Worm (Caenorhabditis elegans): Measurements from ENCODE around the gene cng-2.
A peak's percentile ranks its signal among the peaks of the same experiment; 100 is the strongest.

The cng-2 gene

DNA sequence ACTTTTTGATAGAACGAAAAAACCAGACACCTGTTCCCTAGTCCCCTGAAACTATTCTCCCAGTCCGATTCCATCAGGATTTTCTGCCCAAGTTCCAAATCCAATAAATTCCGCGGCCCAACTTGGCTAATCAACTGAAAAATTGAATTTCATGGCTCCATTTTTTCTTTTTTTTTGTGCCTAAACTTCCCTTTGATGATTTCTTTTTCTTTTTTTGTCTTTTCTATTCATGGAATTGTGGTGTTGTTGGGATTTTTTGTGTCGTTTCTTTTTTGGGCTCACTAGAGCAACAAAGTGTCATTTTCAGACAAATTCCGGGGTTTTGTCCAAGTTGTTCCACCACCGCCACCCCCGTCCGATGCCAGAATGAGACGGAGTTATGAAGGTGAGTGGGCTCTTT is 28.9 kb downstream of the cng-2 start, which contains the start of gene arrd-26:
arrd-26 (plus strand) TSS at position 301 of the 400 bp plus-strand sequence.
- no peak for TF ChIP-seq ceh-82 (tag; optimal IDR thresholded peaks at IDR 0.05)
- TF ChIP-seq lin-14 (GFP tag; optimal IDR thresholded peaks at IDR 0.05) = peak; percentile 34
- TF ChIP-seq ets-5 (GFP tag; IDR thresholded peaks at IDR 0.05) = no peak
- no peak for TF ChIP-seq grh-1 (GFP tag; IDR thresholded peaks at IDR 0.05)
- no peak for TF ChIP-seq efl-1 (optimal IDR thresholded peaks at IDR 0.05)
- peak in 1 of 2 experiments; percentile 85 for TF ChIP-seq efl-1 (GFP tag; optimal IDR thresholded peaks at IDR 0.05 in 1 of 2)
- no peak for TF ChIP-seq nhr-237 (tag; optimal IDR thresholded peaks at IDR 0.05)

ce11 chrIV:2077159-2077835 is 40.3 kb downstream of the cng-2 start:
- TF ChIP-seq nhr-77 (tag; optimal IDR thresholded peaks at IDR 0.05) (no peak), ceh-90 (tag; optimal IDR thresholded peaks at IDR 0.05) (no peak), alr-1 (tag; optimal IDR thresholded peaks at IDR 0.05; ENCODE audit: borderline replicate concordance) (no peak), snpc-4 (tag; optimal IDR thresholded peaks at IDR 0.05) (no peak), zag-1 (tag; optimal IDR thresholded peaks at IDR 0.05) (no peak), fkh-4 (tag; optimal IDR thresholded peaks at IDR 0.05; ENCODE audit: borderline replicate concordance) (no peak), hpl-2 (GFP tag; optimal IDR thresholded peaks at IDR 0.05) (no peak), nhr-19 (GFP tag; conservative IDR thresholded peaks at IDR 0.05) (no peak), tlp-1 (tag; optimal IDR thresholded peaks at IDR 0.05) (no peak), nhr-71 (tag; optimal IDR thresholded peaks at IDR 0.05) (peak; percentile 52), aly-2 (tag; optimal IDR thresholded peaks at IDR 0.05) (no peak), lin-14 (GFP tag; optimal IDR thresholded peaks at IDR 0.05) (peak; percentile 52), snu-23 (GFP tag; optimal IDR thresholded peaks at IDR 0.05) (no peak), tbx-2 (tag; optimal IDR thresholded peaks at IDR 0.05) (peak; percentile 34), ztf-11 (tag; optimal IDR thresholded peaks at IDR 0.05) (no peak), efl-3 (GFP tag; optimal IDR thresholded peaks at IDR 0.05) (no peak), ceh-8 (GFP tag; optimal IDR thresholded peaks at IDR 0.05) (no peak), nhr-47 (tag; optimal IDR thresholded peaks at IDR 0.05) (peak; percentile 48), hlh-17 (GFP tag; optimal IDR thresholded peaks at IDR 0.05; ENCODE audit: borderline replicate concordance) (no peak), efl-1 (optimal IDR thresholded peaks at IDR 0.05) (no peak), efl-1 (GFP tag; optimal IDR thresholded peaks at IDR 0.05 in 1 of 2) (peak in 1 of 2 experiments; percentile 54), nhr-76 (tag; optimal IDR thresholded peaks at IDR 0.05) (no peak), irx-1 (tag; optimal IDR thresholded peaks at IDR 0.05) (no peak), unc-130 (tag; optimal IDR thresholded peaks at IDR 0.05) (no peak), lin-39 (tag; optimal IDR thresholded peaks at IDR 0.05) (no peak), lir-3 (tag; optimal IDR thresholded peaks at IDR 0.05; ENCODE audit: poor library complexity) (no peak), nhr-28 (tag; optimal IDR thresholded peaks at IDR 0.05) (no peak), elt-3 (tag; optimal IDR thresholded peaks at IDR 0.05) (peak in 1 of 6 experiments; percentile 0), ets-5 (GFP tag; IDR thresholded peaks at IDR 0.05) (no peak), unc-86 (tag; optimal IDR thresholded peaks at IDR 0.05) (no peak), hlh-4 (tag; optimal IDR thresholded peaks at IDR 0.05) (no peak), fkh-8 (tag; optimal IDR thresholded peaks at IDR 0.05) (peak; percentile 37), unc-98 (GFP tag; IDR thresholded peaks at IDR 0.05) (no peak), dpl-1 (GFP tag; optimal IDR thresholded peaks at IDR 0.05) (no peak)

DNA sequence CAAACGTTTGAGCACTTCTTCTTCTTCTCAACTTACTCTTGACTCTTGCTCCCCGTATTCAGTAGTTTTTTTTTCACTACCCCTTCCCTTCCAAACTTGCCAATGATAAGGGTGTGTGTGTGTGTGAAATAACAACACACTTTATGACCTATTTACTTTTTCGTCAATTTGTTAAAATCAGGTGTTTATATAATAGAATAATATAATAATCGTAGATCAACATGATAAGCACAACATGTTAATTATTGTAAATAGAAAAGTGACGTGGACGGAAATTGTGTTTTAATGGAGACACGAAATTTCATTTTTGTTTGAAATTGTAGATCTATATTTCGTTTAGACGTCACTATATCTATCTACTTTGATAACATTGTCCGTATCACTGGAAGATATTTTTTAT is 43.3 kb downstream of the cng-2 start:
- TF ChIP-seq nhr-28 (tag; optimal IDR thresholded peaks at IDR 0.05) (no peak), lir-3 (tag; optimal IDR thresholded peaks at IDR 0.05; ENCODE audit: poor library complexity) (no peak), elt-3 (tag; optimal IDR thresholded peaks at IDR 0.05) (no peak), swsn-7 (tag; optimal IDR thresholded peaks at IDR 0.05) (no peak), isw-1 (GFP tag; IDR thresholded peaks at IDR 0.05) (no peak), zag-1 (tag; optimal IDR thresholded peaks at IDR 0.05) (no peak), hpl-2 (GFP tag; optimal IDR thresholded peaks at IDR 0.05) (no peak), sup-37 (GFP tag; optimal IDR thresholded peaks at IDR 0.05) (no peak), hlh-4 (tag; optimal IDR thresholded peaks at IDR 0.05) (no peak), nhr-84 (tag; optimal IDR thresholded peaks at IDR 0.05) (no peak), ama-1 (optimal IDR thresholded peaks at IDR 0.05) (no peak), grh-1 (GFP tag; IDR thresholded peaks at IDR 0.05) (no peak), unc-86 (tag; optimal IDR thresholded peaks at IDR 0.05) (no peak)

All from whole organism, L1 larva.